Worm (Caenorhabditis elegans): ENCODE results near the gene T07G12.2.
A peak's percentile ranks its signal among the peaks of the same experiment; 100 is the strongest.

Gene T07G12.2

ce11 chrIV:10503750-10504232 lies 26.7 kb upstream of the T07G12.2 start (continued):
- no peak for TF ChIP-seq D2030.7 (GFP tag; IDR thresholded peaks at IDR 0.05)
- no peak for TF ChIP-seq mel-28 (tag; optimal IDR thresholded peaks at IDR 0.05; ENCODE audit: borderline replicate concordance)
- TF ChIP-seq egrh-3 (GFP tag; IDR thresholded peaks at IDR 0.05): peak; percentile 73
- TF ChIP-seq ztf-18 (tag; optimal IDR thresholded peaks at IDR 0.05): peak; percentile 14
- no peak for TF ChIP-seq F57A8.1 (GFP tag; optimal IDR thresholded peaks at IDR 0.05)
- peak; percentile 24 for TF ChIP-seq chd-7 (tag; optimal IDR thresholded peaks at IDR 0.05)
- TF ChIP-seq ceh-27 (GFP tag; optimal IDR thresholded peaks at IDR 0.05): peak; percentile 71
- TF ChIP-seq attf-3 (GFP tag; conservative IDR thresholded peaks at IDR 0.05): no peak
- no peak for TF ChIP-seq B0035.1 (tag; optimal IDR thresholded peaks at IDR 0.05)
- TF ChIP-seq nhr-80 (tag; optimal IDR thresholded peaks at IDR 0.05): peak; percentile 24
- TF ChIP-seq mcd-1 (GFP tag; IDR thresholded peaks at IDR 0.05): peak; percentile 23; the same call in 1 of the 2 replicates

ce11 chrIV:10505016-10505415 lies 25.5 kb upstream of the T07G12.2 start:
- no peak for TF ChIP-seq Y79H2A.3 (GFP tag; conservative IDR thresholded peaks at IDR 0.05)
- no peak for TF ChIP-seq lin-26 (GFP tag; IDR thresholded peaks at IDR 0.05)
- TF ChIP-seq ztf-26 (tag; optimal IDR thresholded peaks at IDR 0.05): no peak
- TF ChIP-seq fkh-3 (tag; optimal IDR thresholded peaks at IDR 0.05): no peak
- TF ChIP-seq him-1 (tag; optimal IDR thresholded peaks at IDR 0.05): no peak
- TF ChIP-seq aptf-3 (GFP tag; IDR thresholded peaks at IDR 0.05): no peak
- TF ChIP-seq F39B2.1 (GFP tag; IDR thresholded peaks at IDR 0.05): no peak

ce11 chrIV:10506016-10506415 lies 24.5 kb upstream of the T07G12.2 start:
- TF ChIP-seq cebp-2 (GFP tag; IDR thresholded peaks at IDR 0.05): 0 out of 2 replicates have a peak, but pooled peaks have one; percentile 60
- no peak for TF ChIP-seq ceh-79 (tag; optimal IDR thresholded peaks at IDR 0.05)

ce11 chrIV:10507586-10507985 lies 22.9 kb upstream of the T07G12.2 start:
- TF ChIP-seq lin-40 (tag; optimal IDR thresholded peaks at IDR 0.05) (peak; percentile 12), sdz-38 (tag; optimal IDR thresholded peaks at IDR 0.05) (no peak)

- TF ChIP-seq unc-62 (GFP tag; optimal IDR thresholded peaks at IDR 0.05) (peak; percentile 41), Y56A3A.18 (GFP tag; IDR thresholded peaks at IDR 0.05) (0 out of 2 replicates have a peak, but pooled peaks have one; percentile 13), ztf-25 (GFP tag; IDR thresholded peaks at IDR 0.05) (no peak), lir-1 (GFP tag; conservative IDR thresholded peaks at IDR 0.05) (no peak), F33H1.4 (GFP tag; IDR thresholded peaks at IDR 0.05) (no peak), cebp-1 (GFP tag; IDR thresholded peaks at IDR 0.05) (no peak), cebp-1 (tag; optimal IDR thresholded peaks at IDR 0.05) (peak; percentile 48), B0019.2 (GFP tag; conservative IDR thresholded peaks at IDR 0.05) (no peak), lin-40 (tag; optimal IDR thresholded peaks at IDR 0.05) (no peak), sdz-38 (tag; optimal IDR thresholded peaks at IDR 0.05) (no peak), lsy-27 (tag; optimal IDR thresholded peaks at IDR 0.05; ENCODE audit: borderline replicate concordance, insufficient read depth) (no peak), egl-18 (GFP tag; IDR thresholded peaks at IDR 0.05) (no peak), F57C9.4 (tag; optimal IDR thresholded peaks at IDR 0.05) (no peak), zfh-2 (GFP tag; conservative IDR thresholded peaks at IDR 0.05) (no peak), rcor-1 (GFP tag; IDR thresholded peaks at IDR 0.05) (no peak), pha-4 (tag; optimal IDR thresholded peaks at IDR 0.05) (peak; percentile 15), egl-44 (GFP tag; IDR thresholded peaks at IDR 0.05) (0 out of 2 replicates have a peak, but pooled peaks have one; percentile 13), Y67H2A.10 (GFP tag; conservative IDR thresholded peaks at IDR 0.05) (no peak), F39B2.1 (GFP tag; IDR thresholded peaks at IDR 0.05) (no peak), mcd-1 (GFP tag; IDR thresholded peaks at IDR 0.05) (no peak), Y95B8A.8 (GFP tag; IDR thresholded peaks at IDR 0.05) (no peak), ceh-58 (GFP tag; IDR thresholded peaks at IDR 0.05) (no peak), ztf-3 (GFP tag; optimal IDR thresholded peaks at IDR 0.05) (no peak), hsf-1 (GFP tag; IDR thresholded peaks at IDR 0.05) (peak; percentile 59), tlf-1 (GFP tag; optimal IDR thresholded peaks at IDR 0.05) (no peak)
Observed at ce11 chrIV:10511432-10511831, 19.1 kb upstream of the T07G12.2 start.
